Fruit fly (Drosophila melanogaster) whole organism, adult: ENCODE data around the gene pkm.

Experiments
- CG11617 ChIP-seq: fragments of 200-800 bp; sonication (Bioruptor generic); optimal IDR thresholded peaks from 2 replicates; lab custom pipeline; 2017; ENCODE audit warnings: mild to moderate bottlenecking, missing biosample characterization, missing genetic modification reagents, missing genetic modification characterization
- CG12768 ChIP-seq: fragments of 200-800 bp; sonication (Bioruptor generic); optimal IDR thresholded peaks from 2 replicates; lab custom pipeline; 2017; ENCODE audit warnings: missing biosample characterization, missing genetic modification characterization, mild to moderate bottlenecking, moderate library complexity, missing genetic modification reagents
- CG14711 ChIP-seq: fragments of 200-800 bp; sonication (Bioruptor generic); optimal IDR thresholded peaks from 2 replicates; lab custom pipeline; 2018; ENCODE audit warnings: missing biosample characterization, mild to moderate bottlenecking, missing genetic modification characterization, moderate library complexity
- CG1620 ChIP-seq: fragments of 200-800 bp; sonication (Bioruptor generic); optimal IDR thresholded peaks from 2 replicates; lab custom pipeline; 2016; ENCODE audit warnings: missing biosample characterization, missing genetic modification characterization
- CG33017 ChIP-seq: fragments of 200-800 bp; sonication (Bioruptor generic); optimal IDR thresholded peaks from 2 replicates; lab custom pipeline; 2018; ENCODE audit warnings: missing biosample characterization, mild to moderate bottlenecking, missing genetic modification characterization, moderate library complexity
- CG5204 ChIP-seq: fragments of 200-800 bp; sonication (Bioruptor generic); optimal IDR thresholded peaks from 2 replicates; lab custom pipeline; 2016; ENCODE audit warnings: missing biosample characterization, missing genetic modification characterization
- CG7045 ChIP-seq: fragments of 200-800 bp; sonication (Bioruptor generic); optimal IDR thresholded peaks from 2 replicates; lab custom pipeline; 2017; ENCODE audit warnings: missing biosample characterization, mild to moderate bottlenecking, missing genetic modification characterization
- CG7101 ChIP-seq: fragments of 200-800 bp; sonication (Bioruptor generic); optimal IDR thresholded peaks from 2 replicates; lab custom pipeline; 2018; ENCODE audit warnings: missing biosample characterization, mild to moderate bottlenecking, missing genetic modification characterization, moderate library complexity
- Clk ChIP-seq: fragments of 200-800 bp; sonication (Bioruptor generic); optimal IDR thresholded peaks from 2 replicates; lab custom pipeline; 2017; ENCODE audit warnings: missing biosample characterization, missing genetic modification characterization
- Crg-1 ChIP-seq: fragments of 200-800 bp; sonication (Bioruptor generic); optimal IDR thresholded peaks from 2 replicates; lab custom pipeline; 2016; ENCODE audit warnings: missing biosample characterization, missing genetic modification characterization
- Hr96 ChIP-seq: fragments of 200-800 bp; sonication (Bioruptor generic); optimal IDR thresholded peaks from 2 replicates; lab custom pipeline; 2016; ENCODE audit warnings: missing biosample characterization, missing genetic modification characterization
- Mnt ChIP-seq: fragments of 200-800 bp; sonication (Bioruptor generic); optimal IDR thresholded peaks from 2 replicates; lab custom pipeline; 2016; ENCODE audit warnings: missing biosample characterization, mild to moderate bottlenecking, missing genetic modification characterization
- bab1 ChIP-seq: fragments of 200-800 bp; sonication (Bioruptor generic); optimal IDR thresholded peaks from 3 replicates; lab custom pipeline; 2019; ENCODE audit warnings: missing biosample characterization, mild to moderate bottlenecking, missing genetic modification characterization, moderate library complexity
- cic ChIP-seq: fragments of 200-800 bp; sonication (Bioruptor generic); optimal IDR thresholded peaks from 2 replicates; lab custom pipeline; 2017; ENCODE audit warnings: missing biosample characterization, mild to moderate bottlenecking, missing genetic modification characterization, moderate library complexity
- cnc ChIP-seq, 2 experiments: fragments of >200 bp; optimal IDR thresholded peaks; 2 replicates each; lab custom pipeline; 2017
- kay ChIP-seq: fragments of 200-800 bp; sonication (Bioruptor generic); peaks from one replicate; lab custom pipeline; 2016; ENCODE audit warnings: missing biosample characterization, missing genetic modification characterization, borderline replicate concordance
- ovo ChIP-seq: fragments of 200-800 bp; sonication (Bioruptor generic); optimal IDR thresholded peaks from 2 replicates; lab custom pipeline; 2016; ENCODE audit warnings: missing biosample characterization, missing genetic modification characterization
- pad ChIP-seq: fragments of 200-800 bp; sonication (Bioruptor generic); optimal IDR thresholded peaks from 3 replicates; lab custom pipeline; 2017; ENCODE audit warnings: missing biosample characterization, missing genetic modification characterization, mild to moderate bottlenecking, moderate library complexity, missing genetic modification reagents
- tj ChIP-seq: fragments of 200-800 bp; sonication (Bioruptor generic); optimal IDR thresholded peaks from 3 replicates; lab custom pipeline; 2017; ENCODE audit warnings: missing biosample characterization, mild to moderate bottlenecking, missing genetic modification characterization, moderate library complexity
- toe ChIP-seq: fragments of 200-800 bp; sonication (Bioruptor generic); optimal IDR thresholded peaks from 2 replicates; lab custom pipeline; 2016; ENCODE audit warnings: missing biosample characterization, missing genetic modification characterization

Gene pkm

dm6 chrX:11558389-11558908 lies 25.5 kb downstream of the pkm start, which contains the start of gene CG1572:
TSS of gene CG1572 (minus strand) at chrX:11558654.
- TF ChIP-seq tj (GFP tag; lab: Kevin White, UChicago) (peak; percentile 42), cic (GFP tag; lab: Kevin White, UChicago) (peak; percentile 37), bab1 (GFP tag; lab: Kevin White, UChicago) (peak; percentile 16), Mnt (GFP tag; lab: Kevin White, UChicago) (peak; percentile 77), ovo (no peak), CG11617 (GFP tag; lab: Kevin White, UChicago) (peak; percentile 18)

dm6 chrX:11556774-11557173 lies 27.2 kb downstream of the pkm start:
- TF ChIP-seq CG7045 (GFP tag; lab: Kevin White, UChicago) (no peak), CG11617 (GFP tag; lab: Kevin White, UChicago) (no peak), Crg-1 (GFP tag; lab: Kevin White, UChicago) (no peak), CG33017 (tag; lab: Kevin White, UChicago) (no peak), cic (GFP tag; lab: Kevin White, UChicago) (no peak), pad (GFP tag; lab: Kevin White, UChicago) (no peak), Mnt (GFP tag; lab: Kevin White, UChicago) (no peak), CG7101 (tag; lab: Kevin White, UChicago) (no peak), Hr96 (GFP tag; lab: Kevin White, UChicago) (no peak), bab1 (GFP tag; lab: Kevin White, UChicago) (no peak), CG12768 (GFP tag; lab: Kevin White, UChicago) (no peak), CG1620 (GFP tag; lab: Kevin White, UChicago) (no peak), Clk (GFP tag; lab: Kevin White, UChicago) (no peak), toe (GFP tag; lab: Kevin White, UChicago) (no peak), ovo (no peak), CG14711 (tag; lab: Kevin White, UChicago) (no peak), CG5204 (GFP tag; lab: Kevin White, UChicago) (no peak), cnc (optimal IDR thresholded peaks at IDR 0.05; lab: Kevin White, UChicago) (no peak)

dm6 chrX:11555070-11555469 lies 28.9 kb downstream of the pkm start:
- TF ChIP-seq Mnt (GFP tag; lab: Kevin White, UChicago) (no peak), tj (GFP tag; lab: Kevin White, UChicago) (no peak), Clk (GFP tag; lab: Kevin White, UChicago) (no peak), CG5204 (GFP tag; lab: Kevin White, UChicago) (no peak), pad (GFP tag; lab: Kevin White, UChicago) (no peak), toe (GFP tag; lab: Kevin White, UChicago) (no peak), cic (GFP tag; lab: Kevin White, UChicago) (no peak), CG11617 (GFP tag; lab: Kevin White, UChicago) (no peak), cnc (optimal IDR thresholded peaks at IDR 0.05; lab: Kevin White, UChicago) (no peak), Hr96 (GFP tag; lab: Kevin White, UChicago) (no peak), ovo (no peak), CG7045 (GFP tag; lab: Kevin White, UChicago) (no peak), CG7101 (tag; lab: Kevin White, UChicago) (peak; percentile 51), CG12768 (GFP tag; lab: Kevin White, UChicago) (no peak), CG33017 (tag; lab: Kevin White, UChicago) (peak; percentile 11), CG1620 (GFP tag; lab: Kevin White, UChicago) (no peak), bab1 (GFP tag; lab: Kevin White, UChicago) (peak; percentile 56)

- no peak for TF ChIP-seq tj (GFP tag; lab: Kevin White, UChicago)
- peak; percentile 87 for TF ChIP-seq bab1 (GFP tag; lab: Kevin White, UChicago)
- peak; percentile 73 for TF ChIP-seq CG7101 (tag; lab: Kevin White, UChicago)
- TF ChIP-seq CG11617 (GFP tag; lab: Kevin White, UChicago): peak; percentile 46
These were observed 33.9 kb downstream of the pkm start for dm6 chrX:11550078-11550477.

- TF ChIP-seq CG1620 (GFP tag; lab: Kevin White, UChicago) (no peak), Mnt (GFP tag; lab: Kevin White, UChicago) (no peak), cnc (optimal IDR thresholded peaks at IDR 0.05; lab: Kevin White, UChicago) (no peak), CG7101 (tag; lab: Kevin White, UChicago) (no peak), CG5204 (GFP tag; lab: Kevin White, UChicago) (no peak), Clk (GFP tag; lab: Kevin White, UChicago) (no peak), CG14711 (tag; lab: Kevin White, UChicago) (no peak), tj (GFP tag; lab: Kevin White, UChicago) (no peak), CG7045 (GFP tag; lab: Kevin White, UChicago) (no peak), Hr96 (GFP tag; lab: Kevin White, UChicago) (no peak), kay (GFP tag; lab: Kevin White, UChicago) (no peak), CG33017 (tag; lab: Kevin White, UChicago) (no peak), Crg-1 (GFP tag; lab: Kevin White, UChicago) (no peak), ovo (no peak), cic (GFP tag; lab: Kevin White, UChicago) (no peak), toe (GFP tag; lab: Kevin White, UChicago) (no peak), bab1 (GFP tag; lab: Kevin White, UChicago) (no peak), CG12768 (GFP tag; lab: Kevin White, UChicago) (no peak)
These were observed 35.3 kb downstream of the pkm start for dm6 chrX:11548701-11549100.

- TF ChIP-seq kay (GFP tag; lab: Kevin White, UChicago) (no peak), CG7045 (GFP tag; lab: Kevin White, UChicago) (no peak), ovo (no peak), pad (GFP tag; lab: Kevin White, UChicago) (no peak)
These were observed 37.0 kb downstream of the pkm start for dm6 chrX:11546941-11547340.
